Worm (Caenorhabditis elegans) whole organism, L1 larva: Measurements from ENCODE around the gene K12H6.2.

ENCODE experiments used
- C16A3.4 ChIP-seq: fragments of 150-350 bp; optimal IDR thresholded peaks from 2 replicates; lab custom pipeline; 2014; ENCODE audit warnings: missing biosample characterization, missing genetic modification characterization
- C34B4.2 ChIP-seq: sonication (generic microtip); optimal IDR thresholded peaks from 2 replicates; lab custom pipeline; 2017; ENCODE audit warnings: mild to moderate bottlenecking, missing genetic modification characterization, missing compliant biosample characterization
- Y116A8C.19 ChIP-seq: sonication (generic microtip); optimal IDR thresholded peaks from 2 replicates; lab custom pipeline; 2016; ENCODE audit warnings: missing compliant biosample characterization, missing genetic modification characterization, borderline replicate concordance
- aha-1 ChIP-seq: fragments of 150-350 bp; optimal IDR thresholded peaks from 2 replicates; lab custom pipeline; 2014; ENCODE audit warnings: missing biosample characterization, missing genetic modification characterization
- ama-1 ChIP-seq: fragments of 150-350 bp; optimal IDR thresholded peaks from 2 replicates; lab custom pipeline; 2014
- blmp-1 ChIP-seq: fragments of 150-350 bp; optimal IDR thresholded peaks from 2 replicates; lab custom pipeline; 2014; ENCODE audit warnings: missing biosample characterization, missing genetic modification characterization
- ceh-63 ChIP-seq: fragments of 200-800 bp; sonication (Bioruptor generic); optimal IDR thresholded peaks from 2 replicates; lab custom pipeline; 2018; ENCODE audit warnings: mild to moderate bottlenecking, missing genetic modification characterization, missing compliant biosample characterization
- ceh-90 ChIP-seq: sonication (generic microtip); optimal IDR thresholded peaks from 2 replicates; lab custom pipeline; 2016; ENCODE audit warnings: missing genetic modification characterization, missing compliant biosample characterization
- ces-1 ChIP-seq: fragments of 150-350 bp; optimal IDR thresholded peaks from 2 replicates; lab custom pipeline; 2014; ENCODE audit warnings: missing biosample characterization, missing genetic modification reagents, missing genetic modification characterization
- efl-1 ChIP-seq, 4 experiments: fragments of 150-350 bp; optimal IDR thresholded peaks in 3 of 4; peaks in 1 of 4; 1 replicate in 1 of 4; 2 replicates in 3 of 4; lab custom pipeline; 2014; ENCODE audit warnings: missing biosample characterization in 2 of 4, missing genetic modification characterization in 2 of 4, missing genetic modification reagents in 2 of 4
- egl-13 ChIP-seq: sonication (generic microtip); optimal IDR thresholded peaks from 2 replicates; lab custom pipeline; 2016; ENCODE audit warnings: missing genotype, missing genetic modification reagents, missing genetic modification characterization, missing compliant biosample characterization
- egl-27 ChIP-seq, 2 experiments: fragments of 150-350 bp in 1 of 2; sonication (generic microtip); optimal IDR thresholded peaks; 3 replicates each; lab custom pipeline; 2017 to 2018; ENCODE audit warnings: missing biosample characterization in 2 of 2, missing genetic modification characterization in 2 of 2, missing genetic modification reagents in 2 of 2
- elt-3 ChIP-seq, 6 experiments: fragments of 150-350 bp in 1 of 6; sonication (generic microtip); optimal IDR thresholded peaks; 2 replicates each; lab custom pipeline; 2017 to 2018; ENCODE audit warnings: missing biosample characterization in 6 of 6, missing genetic modification characterization in 6 of 6, inconsistent platforms in 1 of 6
- hlh-4 ChIP-seq: sonication (generic microtip); optimal IDR thresholded peaks from 2 replicates; lab custom pipeline; 2016; ENCODE audit warnings: mild to moderate bottlenecking, missing genetic modification characterization, missing compliant biosample characterization
- isw-1 ChIP-seq: fragments of 200-800 bp; sonication (Bioruptor generic); IDR thresholded peaks from 2 replicates; pipeline ENCODE4 v1.3.6; 2022; ENCODE audit warnings: missing genetic modification characterization, missing compliant biosample characterization
- jun-1 ChIP-seq: fragments of 150-350 bp; optimal IDR thresholded peaks from 2 replicates; lab custom pipeline; 2014; ENCODE audit warnings: missing biosample characterization, missing genetic modification reagents, missing genetic modification characterization
- lin-13 ChIP-seq: fragments of 150-350 bp; optimal IDR thresholded peaks from 2 replicates; lab custom pipeline; 2014; ENCODE audit warnings: missing biosample characterization, missing genetic modification reagents, missing genetic modification characterization
- lin-14 ChIP-seq: fragments of 200-800 bp; sonication (Bioruptor generic); optimal IDR thresholded peaks from 2 replicates; lab custom pipeline; 2018; ENCODE audit warnings: mild to moderate bottlenecking, missing genetic modification characterization, moderate library complexity, missing compliant biosample characterization
- lin-15B ChIP-seq: fragments of 150-350 bp; sonication (generic microtip); optimal IDR thresholded peaks from 3 replicates; lab custom pipeline; 2014; ENCODE audit warnings: missing biosample characterization, missing genetic modification characterization
- lin-35 ChIP-seq, 2 experiments: fragments of 150-350 bp; optimal IDR thresholded peaks; 2 replicates each; lab custom pipeline; 2014; ENCODE audit warnings: missing biosample characterization in 2 of 2, missing genetic modification characterization in 2 of 2, missing genetic modification reagents in 2 of 2
- lir-3 ChIP-seq: sonication (generic microtip); optimal IDR thresholded peaks from 2 replicates; lab custom pipeline; 2016; ENCODE audit warnings: mild to moderate bottlenecking, missing genetic modification characterization, moderate library complexity, missing compliant biosample characterization; ENCODE audit not compliant: poor library complexity
- lsy-2 ChIP-seq, 2 experiments: fragments of 150-350 bp; optimal IDR thresholded peaks; 2 replicates each; lab custom pipeline; 2014; ENCODE audit warnings: missing biosample characterization in 2 of 2, missing genetic modification characterization in 2 of 2
- mdl-1 ChIP-seq, 2 experiments: fragments of 150-350 bp; optimal IDR thresholded peaks; 2 replicates each; lab custom pipeline; 2014 to 2017; ENCODE audit warnings: missing biosample characterization in 2 of 2, missing genetic modification characterization in 2 of 2, inconsistent platforms in 1 of 2
- nhr-11 ChIP-seq: fragments of 150-350 bp; optimal IDR thresholded peaks from 2 replicates; lab custom pipeline; 2014; ENCODE audit warnings: missing biosample characterization, missing genetic modification characterization
- nhr-12 ChIP-seq: sonication (generic microtip); optimal IDR thresholded peaks from 2 replicates; lab custom pipeline; 2017; ENCODE audit warnings: missing biosample characterization, missing genetic modification characterization
- nhr-20 ChIP-seq: sonication (generic microtip); optimal IDR thresholded peaks from 2 replicates; lab custom pipeline; 2016; ENCODE audit warnings: mild to moderate bottlenecking, missing genetic modification characterization, missing compliant biosample characterization
- nhr-237 ChIP-seq: fragments of 150-350 bp; optimal IDR thresholded peaks from 2 replicates; lab custom pipeline; 2014; ENCODE audit warnings: missing biosample characterization, missing genetic modification characterization
- nhr-47 ChIP-seq: sonication (generic microtip); optimal IDR thresholded peaks from 2 replicates; lab custom pipeline; 2016; ENCODE audit warnings: mild to moderate bottlenecking, missing genetic modification characterization, moderate library complexity, missing compliant biosample characterization
- nhr-71 ChIP-seq: sonication (generic microtip); optimal IDR thresholded peaks from 2 replicates; lab custom pipeline; 2016; ENCODE audit warnings: mild to moderate bottlenecking, missing genetic modification characterization, moderate library complexity, missing compliant biosample characterization
- nhr-76 ChIP-seq: sonication (generic microtip); optimal IDR thresholded peaks from 2 replicates; lab custom pipeline; 2017; ENCODE audit warnings: missing biosample characterization, missing genetic modification characterization
- nhr-84 ChIP-seq: sonication (generic microtip); optimal IDR thresholded peaks from 2 replicates; lab custom pipeline; 2017; ENCODE audit warnings: missing biosample characterization, missing genetic modification characterization
- nhr-85 ChIP-seq: sonication (generic microtip); peaks from one replicate; lab custom pipeline; 2016; ENCODE audit warnings: missing genetic modification characterization, inconsistent platforms, missing compliant biosample characterization
- pag-3 ChIP-seq: sonication (generic microtip); optimal IDR thresholded peaks from 2 replicates; lab custom pipeline; 2017; ENCODE audit warnings: missing genetic modification characterization, mild to moderate bottlenecking, missing compliant biosample characterization, antibody characterized with exemption, borderline replicate concordance; ENCODE audit not compliant: insufficient read depth
- pax-3 ChIP-seq: fragments of 200-800 bp; sonication (Bioruptor generic); optimal IDR thresholded peaks from 2 replicates; lab custom pipeline; 2018; ENCODE audit warnings: mild to moderate bottlenecking, missing genetic modification characterization, moderate library complexity, missing compliant biosample characterization
- pqm-1 ChIP-seq: sonication (generic microtip); optimal IDR thresholded peaks from 3 replicates; lab custom pipeline; 2017; ENCODE audit warnings: missing biosample characterization, missing genetic modification characterization
- snu-23 ChIP-seq: sonication (generic microtip); optimal IDR thresholded peaks from 2 replicates; lab custom pipeline; 2016; ENCODE audit warnings: missing genetic modification characterization, missing compliant biosample characterization
- sox-4 ChIP-seq: sonication (generic microtip); optimal IDR thresholded peaks from 2 replicates; lab custom pipeline; 2016; ENCODE audit warnings: missing genetic modification characterization, missing compliant biosample characterization
- sptf-1 ChIP-seq: fragments of 150-350 bp; optimal IDR thresholded peaks from 2 replicates; lab custom pipeline; 2014; ENCODE audit warnings: missing biosample characterization, missing genetic modification characterization
- tlp-1 ChIP-seq: fragments of 150-350 bp; optimal IDR thresholded peaks from 2 replicates; lab custom pipeline; 2014; ENCODE audit warnings: missing biosample characterization, missing genetic modification characterization
- unc-130 ChIP-seq: fragments of 150-350 bp; optimal IDR thresholded peaks from 2 replicates; lab custom pipeline; 2017; ENCODE audit warnings: missing biosample characterization, missing genetic modification characterization, inconsistent platforms
- unc-30 ChIP-seq: sonication (generic microtip); optimal IDR thresholded peaks from 2 replicates; lab custom pipeline; 2017; ENCODE audit warnings: missing biosample characterization, missing genetic modification characterization
- unc-62 ChIP-seq: fragments of 150-350 bp; optimal IDR thresholded peaks from 2 replicates; lab custom pipeline; 2014; ENCODE audit warnings: missing biosample characterization, missing genetic modification reagents, missing genetic modification characterization
- ztf-4 ChIP-seq: fragments of 150-350 bp; optimal IDR thresholded peaks from 2 replicates; lab custom pipeline; 2014; ENCODE audit warnings: missing biosample characterization, missing genetic modification characterization

K12H6.2 gene

ce11 chrII:2787031-2787512 lies 28.3 kb downstream of the K12H6.2 start, which contains the start of the genes F08D12.12 and srpa-72 (continued):
- TF ChIP-seq efl-1 (optimal IDR thresholded peaks at IDR 0.05; lab: Kevin White, UChicago) (peak; percentile 56 to 60), efl-1 (GFP tag; optimal IDR thresholded peaks at IDR 0.05 in 1 of 2; lab: Kevin White, UChicago) (peak; percentile 53 to 95), lsy-2 (tag; optimal IDR thresholded peaks at IDR 0.05; lab: Kevin White, UChicago) (peak; percentile 36 to 63), nhr-84 (tag; lab: Kevin White, UChicago) (no peak), nhr-47 (tag; lab: Kevin White, UChicago) (no peak), nhr-76 (tag; lab: Kevin White, UChicago) (no peak), sptf-1 (no peak), lin-35 (GFP tag; optimal IDR thresholded peaks at IDR 0.05; lab: Kevin White, UChicago) (peak; percentile 29 to 61), C16A3.4 (tag; lab: Kevin White, UChicago) (peak; percentile 42), C34B4.2 (tag; lab: Kevin White, UChicago) (no peak), ama-1 (no peak), nhr-20 (tag; lab: Kevin White, UChicago) (no peak), elt-3 (tag; optimal IDR thresholded peaks at IDR 0.05; lab: Kevin White, UChicago) (no peak), blmp-1 (tag; lab: Kevin White, UChicago) (no peak), pag-3 (tag; lab: Kevin White, UChicago) (no peak), lin-15B (tag; lab: Kevin White, UChicago) (peak; percentile 15), egl-27 (tag; optimal IDR thresholded peaks at IDR 0.05; lab: Kevin White, UChicago) (no peak), hlh-4 (tag; lab: Kevin White, UChicago) (no peak), ceh-90 (tag; lab: Kevin White, UChicago) (no peak), unc-30 (tag; lab: Kevin White, UChicago) (no peak), nhr-237 (tag; lab: Kevin White, UChicago) (no peak), ceh-63 (GFP tag; lab: Kevin White, UChicago) (no peak), ces-1 (no peak), pqm-1 (tag; lab: Kevin White, UChicago) (no peak), egl-13 (tag; lab: Kevin White, UChicago) (no peak), jun-1 (tag; lab: Kevin White, UChicago) (no peak), lin-13 (GFP tag; lab: Kevin White, UChicago) (peak; percentile 27), mdl-1 (tag; optimal IDR thresholded peaks at IDR 0.05; lab: Kevin White, UChicago) (peak in 1 of 2 experiments; percentile 18), snu-23 (GFP tag; lab: Kevin White, UChicago) (peak; percentile 48), lin-14 (GFP tag; lab: Kevin White, UChicago) (peak; percentile 57), Y116A8C.19 (tag; lab: Kevin White, UChicago) (no peak), ztf-4 (tag; lab: Kevin White, UChicago) (no peak), nhr-12 (no peak), isw-1 (GFP tag; lab: Robert Waterston, UW) (peak; percentile 18; the same call in 1 of the 2 replicates), nhr-71 (no peak), tlp-1 (no peak), unc-130 (tag; lab: Kevin White, UChicago) (peak; percentile 64), pax-3 (tag; lab: Kevin White, UChicago) (no peak), unc-62 (GFP tag; lab: Kevin White, UChicago) (no peak), nhr-85 (tag; lab: Kevin White, UChicago) (no peak), sox-4 (no peak), nhr-11 (no peak), lir-3 (no peak)

DNA sequence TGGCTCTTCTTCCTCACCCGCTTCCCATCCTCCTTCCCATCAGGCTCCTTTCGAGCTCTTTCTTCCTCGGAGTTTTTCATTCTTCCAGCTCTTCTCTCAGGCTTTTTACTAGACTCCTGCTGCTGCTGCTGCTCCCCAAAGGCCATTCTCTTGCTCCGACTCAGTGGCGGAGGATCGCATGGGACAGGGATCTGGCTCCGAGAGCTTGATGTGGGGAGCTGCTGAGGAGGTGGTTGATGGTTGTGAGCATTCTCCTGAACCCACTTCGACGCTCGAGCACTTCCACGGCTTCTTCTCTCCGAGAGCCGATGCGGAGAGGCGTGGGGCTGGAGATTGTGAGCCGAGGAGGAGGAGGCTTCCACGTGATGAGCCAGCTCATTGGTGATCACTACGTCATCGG lies 29.6 kb downstream of the K12H6.2 start:
- no peak for TF ChIP-seq efl-1 (optimal IDR thresholded peaks at IDR 0.05; lab: Kevin White, UChicago)
- peak in 1 of 2 experiments; percentile 49 for TF ChIP-seq efl-1 (GFP tag; optimal IDR thresholded peaks at IDR 0.05 in 1 of 2; lab: Kevin White, UChicago)
- TF ChIP-seq aha-1: no peak
